Fruit fly (Drosophila melanogaster): ENCODE data around the gene CG31730.

CG31730 gene

dm6 chr2L:13290276-13291065 lies 30.9 kb upstream of the CG31730 start (continued):
- peak; percentile 39; the same call in 1 of the 3 replicates for TF ChIP-seq C15 (GFP tag; IDR thresholded peaks at IDR 0.05)
- TF ChIP-seq CG32532 (GFP tag; IDR thresholded peaks at IDR 0.05) = peak; percentile 46
- peak; percentile 6 for TF ChIP-seq CG30431 (GFP tag; optimal IDR thresholded peaks at IDR 0.05)
- TF ChIP-seq CG15514 (GFP tag; optimal IDR thresholded peaks at IDR 0.05) = peak; percentile 75
- peak; percentile 23 for TF ChIP-seq fd102C (GFP tag; optimal IDR thresholded peaks at IDR 0.05)
- no peak for TF ChIP-seq CG4282 (GFP tag; optimal IDR thresholded peaks at IDR 0.05)
- TF ChIP-seq CG8944 (GFP tag; optimal IDR thresholded peaks at IDR 0.05) = no peak
- no peak for TF ChIP-seq tio (GFP tag; optimal IDR thresholded peaks at IDR 0.05)
- peak; percentile 74 for TF ChIP-seq CG8924 (tag; optimal IDR thresholded peaks at IDR 0.05)
- TF ChIP-seq CG4730 (GFP tag; IDR thresholded peaks at IDR 0.05) = no peak
- peak; percentile 73 for TF ChIP-seq CG4707 (GFP tag; optimal IDR thresholded peaks at IDR 0.05)
- TF ChIP-seq amos (GFP tag; IDR thresholded peaks at IDR 0.05; ENCODE audit: partially characterized antibody) = peak; percentile 47; the same call in 1 of the 2 replicates
- no peak for TF ChIP-seq Lpt (GFP tag; optimal IDR thresholded peaks at IDR 0.05)
- TF ChIP-seq psq (GFP tag; optimal IDR thresholded peaks at IDR 0.05) = no peak
- peak; percentile 81 for TF ChIP-seq CG42726 (GFP tag; IDR thresholded peaks at IDR 0.05; ENCODE audit: partially characterized antibody)
- no peak for TF ChIP-seq Spps (tag; optimal IDR thresholded peaks at IDR 0.05)
- TF ChIP-seq onecut (GFP tag; IDR thresholded peaks at IDR 0.05) = peak; percentile 79
- TF ChIP-seq CkIIα-i1 (GFP tag; IDR thresholded peaks at IDR 0.05) = no peak
- peak; percentile 15 for TF ChIP-seq CG17829 (tag; optimal IDR thresholded peaks at IDR 0.05)
- no peak for TF ChIP-seq CG32772 (GFP tag; IDR thresholded peaks at IDR 0.05)
- TF ChIP-seq nau (GFP tag; optimal IDR thresholded peaks at IDR 0.05) = peak; percentile 91
- TF ChIP-seq Gsc (GFP tag; IDR thresholded peaks at IDR 0.05) = no peak
- TF ChIP-seq pb (GFP tag; optimal IDR thresholded peaks at IDR 0.05) = peak; percentile 49
- peak; percentile 55 for TF ChIP-seq ac (GFP tag; optimal IDR thresholded peaks at IDR 0.05)
- peak; percentile 13 for TF ChIP-seq CG1602 (GFP tag; optimal IDR thresholded peaks at IDR 0.05)
- TF ChIP-seq crp (GFP tag; optimal IDR thresholded peaks at IDR 0.05) = no peak
- peak; percentile 92 for TF ChIP-seq lab (GFP tag; optimal IDR thresholded peaks at IDR 0.05)
- no peak for TF ChIP-seq eve (GFP tag; optimal IDR thresholded peaks at IDR 0.05)
- no peak for TF ChIP-seq CG4424 (GFP tag; optimal IDR thresholded peaks at IDR 0.05)
- TF ChIP-seq CG3726 (GFP tag; IDR thresholded peaks at IDR 0.05) = peak; percentile 74; the same call in 1 of the 3 replicates
- TF ChIP-seq E2f2 (GFP tag; IDR thresholded peaks at IDR 0.05) = 0 out of 2 replicates have a peak, but pooled peaks have one; percentile 31
- TF ChIP-seq CG1832 (GFP tag; optimal IDR thresholded peaks at IDR 0.05) = no peak
- TF ChIP-seq Doc2 (GFP tag; IDR thresholded peaks at IDR 0.05) = no peak
- no peak for TF ChIP-seq CG12155 (GFP tag; optimal IDR thresholded peaks at IDR 0.05)
- peak; percentile 76 for TF ChIP-seq CG6683 (GFP tag; optimal IDR thresholded peaks at IDR 0.05)
- TF ChIP-seq Hr3 (GFP tag; optimal IDR thresholded peaks at IDR 0.05) = peak; percentile 4
- TF ChIP-seq ap (GFP tag; IDR thresholded peaks at IDR 0.05) = peak; percentile 67
- TF ChIP-seq CG16863 (GFP tag; optimal IDR thresholded peaks at IDR 0.05) = peak; percentile 44
- peak; percentile 84 for TF ChIP-seq CG31365 (tag; optimal IDR thresholded peaks at IDR 0.05)
- TF ChIP-seq Nf-YC (tag; optimal IDR thresholded peaks at IDR 0.05) = peak; percentile 65
- TF ChIP-seq CG8089 (GFP tag; optimal IDR thresholded peaks at IDR 0.05) = peak; percentile 54
- peak; percentile 69 for TF ChIP-seq CG8281 (tag; optimal IDR thresholded peaks at IDR 0.05)
- peak; percentile 83 for TF ChIP-seq fd3F (GFP tag; optimal IDR thresholded peaks at IDR 0.05)
- peak; percentile 72 for TF ChIP-seq eyg (GFP tag; optimal IDR thresholded peaks at IDR 0.05)
- TF ChIP-seq CG1603 (tag; optimal IDR thresholded peaks at IDR 0.05) = peak; percentile 84
- peak; percentile 80 for TF ChIP-seq gem (tag; optimal IDR thresholded peaks at IDR 0.05)
- no peak for TF ChIP-seq Ptx1 (GFP tag; IDR thresholded peaks at IDR 0.05)
- 0 out of 3 replicates have a peak, but pooled peaks have one; percentile 21 for TF ChIP-seq CG17361 (GFP tag; IDR thresholded peaks at IDR 0.05)
- no peak for TF ChIP-seq CG2199 (GFP tag; IDR thresholded peaks at IDR 0.05)

Data from whole organism, embryonic.